Worm (Caenorhabditis elegans) whole organism, young adult: ENCODE results near the gene C18B2.4.

Source experiments
- chd-7 ChIP-seq: sonication (generic microtip); optimal IDR thresholded peaks from 2 replicates; lab custom pipeline; 2016; ENCODE audit warnings: mild to moderate bottlenecking, missing genetic modification characterization, moderate library complexity, missing compliant biosample characterization
- egl-44 ChIP-seq: fragments of 200-800 bp; sonication (Bioruptor generic); IDR thresholded peaks from 2 replicates; pipeline ENCODE4 v1.3.6; 2022; ENCODE audit warnings: missing genetic modification reagents, missing genetic modification characterization, missing compliant biosample characterization

DNA sequence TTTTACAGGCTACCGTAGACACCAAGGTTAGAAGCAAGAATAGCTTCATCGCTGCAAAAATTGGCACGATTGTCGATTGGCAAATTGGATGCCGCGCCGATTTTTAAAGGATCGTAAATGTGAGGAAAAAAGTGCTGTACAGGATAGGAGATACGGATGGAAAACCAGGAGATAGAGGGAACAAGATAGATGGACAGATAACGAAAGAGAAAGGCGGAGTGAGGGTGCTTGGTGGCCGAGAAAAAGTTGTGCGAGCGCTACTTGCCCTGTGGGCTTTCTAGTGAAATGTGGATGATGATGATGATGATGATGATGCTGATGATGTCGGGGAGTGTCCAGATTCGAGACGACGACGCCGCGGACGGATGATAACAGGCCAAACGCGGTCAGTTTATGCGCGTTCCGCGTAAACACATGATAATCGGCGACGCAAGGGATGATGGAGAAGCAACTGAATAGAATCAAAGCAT is 9.2 kb downstream of the C18B2.4 start, which contains the start of gene T27A10.6:
- TF ChIP-seq egl-44 (GFP tag; lab: Robert Waterston, UW): no peak
- no peak for TF ChIP-seq chd-7 (tag; lab: Kevin White, UChicago)
